Fruit fly (Drosophila melanogaster): ENCODE results near the gene tgo.

Gene tgo

DNA sequence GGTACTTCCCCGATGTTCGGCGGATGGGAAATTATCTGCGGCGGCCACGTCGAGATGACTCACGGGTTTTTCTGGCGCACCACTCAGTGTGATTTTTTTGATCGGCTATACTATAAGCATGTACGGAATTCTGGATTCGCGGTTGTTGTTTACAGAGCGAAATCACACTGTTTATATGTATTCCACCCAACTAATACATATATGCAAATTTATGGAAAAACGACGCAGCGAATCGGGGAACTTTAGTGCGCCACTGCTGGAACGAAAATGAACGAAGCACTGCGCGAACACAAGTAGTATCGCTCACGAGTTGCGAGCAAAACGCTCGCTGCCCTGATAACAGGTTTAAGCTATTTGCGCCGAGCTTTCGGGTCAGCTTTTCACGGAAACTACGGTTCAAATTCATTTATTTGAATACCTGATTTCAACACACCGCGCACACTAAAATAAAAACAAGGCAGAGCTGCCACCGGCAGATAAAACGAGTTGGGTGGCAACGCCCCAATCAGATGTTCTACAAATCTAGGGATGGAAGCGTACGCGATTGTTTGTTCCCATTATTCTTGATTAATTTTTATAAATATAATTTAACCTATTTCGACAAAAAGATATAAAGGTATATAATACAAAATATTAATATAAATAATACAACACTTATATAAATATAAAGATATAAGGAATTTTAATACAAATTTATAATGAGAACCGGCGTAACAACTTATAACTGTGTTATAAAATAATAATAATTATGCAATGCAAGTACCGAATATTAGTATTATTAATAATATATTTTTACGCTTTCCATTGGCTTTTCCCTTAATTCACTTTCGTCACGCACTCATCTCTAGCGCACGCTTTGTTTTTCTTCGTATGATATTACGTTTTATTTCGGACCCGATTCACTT, 28.0 kb upstream of the tgo start, which contains the start of gene Rel (continued):
- peak; percentile 27 for TF ChIP-seq MESR4 (GFP tag; optimal IDR thresholded peaks at IDR 0.05)
- TF ChIP-seq tap (tag; optimal IDR thresholded peaks at IDR 0.05), result peak; percentile 77
- TF ChIP-seq bab2 (GFP tag; optimal IDR thresholded peaks at IDR 0.05), result no peak
- peak; percentile 45 for TF ChIP-seq scrt (GFP tag; optimal IDR thresholded peaks at IDR 0.05)
- peak; percentile 59 for TF ChIP-seq zen (tag; optimal IDR thresholded peaks at IDR 0.05)
- peak; percentile 54 for TF ChIP-seq CG12299 (tag; optimal IDR thresholded peaks at IDR 0.05)
- 0 out of 2 replicates have a peak, but pooled peaks have one; percentile 44 for TF ChIP-seq CG6272 (GFP tag; IDR thresholded peaks at IDR 0.05)
- no peak for TF ChIP-seq psq (GFP tag; optimal IDR thresholded peaks at IDR 0.05)
- no peak for TF ChIP-seq en (GFP tag; optimal IDR thresholded peaks at IDR 0.05)
- peak in 1 of 2 experiments; percentile 35 for TF ChIP-seq insv (GFP tag; optimal IDR thresholded peaks at IDR 0.05)
- peak; percentile 67 for TF ChIP-seq fd96Cb (tag; optimal IDR thresholded peaks at IDR 0.05)
- TF ChIP-seq PHDP (tag; optimal IDR thresholded peaks at IDR 0.05), result peak; percentile 69
- TF ChIP-seq lilli (GFP tag; optimal IDR thresholded peaks at IDR 0.05), result peak; percentile 55
- TF ChIP-seq Atf3 (GFP tag; optimal IDR thresholded peaks at IDR 0.05), result no peak
- no peak for TF ChIP-seq HLH54F (GFP tag; optimal IDR thresholded peaks at IDR 0.05)
- TF ChIP-seq dmrt11E (tag; optimal IDR thresholded peaks at IDR 0.05), result peak; percentile 82
- no peak for TF ChIP-seq H15 (GFP tag; IDR thresholded peaks at IDR 0.05)
- TF ChIP-seq lbe (GFP tag; optimal IDR thresholded peaks at IDR 0.05), result peak; percentile 70
- TF ChIP-seq CG31365 (tag; optimal IDR thresholded peaks at IDR 0.05), result peak; percentile 11
- no peak for TF ChIP-seq CG7963 (GFP tag; IDR thresholded peaks at IDR 0.05; ENCODE audit: partially characterized antibody)
- TF ChIP-seq mirr (GFP tag; optimal IDR thresholded peaks at IDR 0.05), result peak; percentile 94
- no peak for TF ChIP-seq Doc2 (GFP tag; IDR thresholded peaks at IDR 0.05)
- no peak for TF ChIP-seq vfl (GFP tag; optimal IDR thresholded peaks at IDR 0.05)
- no peak for TF ChIP-seq Stat92E (GFP tag; optimal IDR thresholded peaks at IDR 0.05)
- no peak for TF ChIP-seq z (GFP tag; IDR thresholded peaks at IDR 0.05)
- no peak for TF ChIP-seq CG4404 (GFP tag; IDR thresholded peaks at IDR 0.05)
- peak; percentile 27 for TF ChIP-seq CG11723 (GFP tag; optimal IDR thresholded peaks at IDR 0.05)
- peak in 1 of 2 experiments; percentile 62 for TF ChIP-seq dpn (GFP tag; optimal IDR thresholded peaks at IDR 0.05)
- TF ChIP-seq rib (GFP tag; IDR thresholded peaks at IDR 0.05), result no peak
- peak; percentile 14 for TF ChIP-seq Ets97D (GFP tag; optimal IDR thresholded peaks at IDR 0.05)
- TF ChIP-seq CG9727 (GFP tag; optimal IDR thresholded peaks at IDR 0.05), result peak; percentile 81
- no peak for TF ChIP-seq CG17328 (GFP tag; IDR thresholded peaks at IDR 0.05)
- TF ChIP-seq so (GFP tag; IDR thresholded peaks at IDR 0.05), result no peak
- TF ChIP-seq Doc3 (GFP tag; IDR thresholded peaks at IDR 0.05; ENCODE audit: partially characterized antibody), result no peak
- peak; percentile 77 for TF ChIP-seq CG15601 (tag; optimal IDR thresholded peaks at IDR 0.05)
- peak; percentile 90 for TF ChIP-seq CoRest (tag; optimal IDR thresholded peaks at IDR 0.05)
- TF ChIP-seq CG8388 (GFP tag; optimal IDR thresholded peaks at IDR 0.05), result peak; percentile 69
- TF ChIP-seq CG11085 (GFP tag; IDR thresholded peaks at IDR 0.05), result no peak
- TF ChIP-seq CG12659 (GFP tag; optimal IDR thresholded peaks at IDR 0.05), result peak; percentile 81
- TF ChIP-seq HLHmδ (GFP tag; optimal IDR thresholded peaks at IDR 0.05), result no peak
- TF ChIP-seq HmgZ (tag; optimal IDR thresholded peaks at IDR 0.05), result peak; percentile 42
- TF ChIP-seq CG12155 (GFP tag; optimal IDR thresholded peaks at IDR 0.05), result peak; percentile 53
- no peak for TF ChIP-seq cas (GFP tag; IDR thresholded peaks at IDR 0.05)
- TF ChIP-seq caup (GFP tag; optimal IDR thresholded peaks at IDR 0.05; ENCODE audit: severe bottlenecking), result peak; percentile 52
- TF ChIP-seq nerfin-2 (GFP tag; IDR thresholded peaks at IDR 0.05; ENCODE audit: partially characterized antibody), result no peak
- peak; percentile 78 for TF ChIP-seq CG3281 (GFP tag; optimal IDR thresholded peaks at IDR 0.05)
- TF ChIP-seq tll (GFP tag; optimal IDR thresholded peaks at IDR 0.05), result no peak

Data from whole organism, embryonic.